Fruit fly (Drosophila melanogaster): ENCODE results near the gene Eogt.

Eogt gene

DNA sequence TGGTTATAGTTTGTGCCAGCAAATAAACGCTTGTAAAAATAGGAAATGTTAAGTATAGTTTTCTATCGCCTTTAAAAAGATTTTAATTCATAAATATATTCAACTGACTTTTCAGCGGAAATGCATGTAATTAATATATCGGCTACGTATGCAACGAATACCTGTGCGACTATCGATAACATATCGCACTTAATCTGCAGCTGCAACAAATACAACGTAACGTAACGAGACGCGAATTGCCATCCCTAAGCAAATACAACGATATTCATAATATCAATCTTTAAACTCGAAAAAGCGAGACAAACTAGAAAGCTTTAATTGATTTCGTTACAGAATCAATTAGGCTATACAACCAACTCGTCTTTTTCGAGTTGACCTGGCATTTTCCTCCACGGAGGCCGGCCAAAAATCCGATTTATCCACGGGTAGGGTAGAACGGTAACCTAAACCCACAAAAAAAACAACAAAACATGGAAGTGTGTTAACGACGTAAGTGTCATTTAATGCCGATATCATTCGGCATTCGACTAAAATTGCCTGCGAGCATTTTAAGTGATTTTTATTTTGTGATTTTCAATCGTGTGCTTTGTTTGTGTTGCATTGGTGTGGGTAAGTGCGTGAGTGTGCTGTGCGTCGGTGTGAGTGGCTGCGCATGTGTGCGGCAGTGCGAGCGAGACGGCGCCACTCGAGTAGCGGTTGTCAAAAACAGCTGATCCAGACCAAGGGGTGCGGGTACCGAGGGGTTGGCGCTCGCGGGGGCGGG lies 5.1 kb upstream of the Eogt start, which contains the start of gene Atxn7 (continued):
- TF ChIP-seq CG12769 (tag; optimal IDR thresholded peaks at IDR 0.05): peak; percentile 28
- no peak for TF ChIP-seq h (optimal IDR thresholded peaks at IDR 0.05)
- peak; percentile 39 for TF ChIP-seq fd3F (GFP tag; optimal IDR thresholded peaks at IDR 0.05)
- TF ChIP-seq CG10321 (GFP tag; IDR thresholded peaks at IDR 0.05): peak; percentile 93
- no peak for TF ChIP-seq ind (GFP tag; optimal IDR thresholded peaks at IDR 0.05)
- TF ChIP-seq Hr3 (GFP tag; optimal IDR thresholded peaks at IDR 0.05): no peak
- peak; percentile 37; the same call in 1 of the 2 replicates for TF ChIP-seq CG6272 (GFP tag; IDR thresholded peaks at IDR 0.05)
- peak; percentile 50; the same call in 1 of the 2 replicates for TF ChIP-seq NFAT (GFP tag; IDR thresholded peaks at IDR 0.05)
- no peak for TF ChIP-seq Poxn (GFP tag; IDR thresholded peaks at IDR 0.05)
- TF ChIP-seq Dip3 (GFP tag; optimal IDR thresholded peaks at IDR 0.05): no peak
- TF ChIP-seq gro (GFP tag; optimal IDR thresholded peaks at IDR 0.05): peak; percentile 78
- TF ChIP-seq nau (GFP tag; optimal IDR thresholded peaks at IDR 0.05): peak; percentile 48
- peak; percentile 24 for TF ChIP-seq bab2 (GFP tag; optimal IDR thresholded peaks at IDR 0.05)
- peak; percentile 74 for TF ChIP-seq Hsf (GFP tag; optimal IDR thresholded peaks at IDR 0.05)
- peak; percentile 71 for TF ChIP-seq NK7.1 (GFP tag; optimal IDR thresholded peaks at IDR 0.05)
- peak; percentile 27 for TF ChIP-seq zf30C (GFP tag; optimal IDR thresholded peaks at IDR 0.05)
- peak; percentile 70 for TF ChIP-seq grau (tag; optimal IDR thresholded peaks at IDR 0.05)
- peak; percentile 75 for TF ChIP-seq CG4707 (GFP tag; optimal IDR thresholded peaks at IDR 0.05)
- TF ChIP-seq lov (optimal IDR thresholded peaks at IDR 0.05): no peak
- peak; percentile 83; the same call in 2 of the 3 replicates for TF ChIP-seq lov (GFP tag; IDR thresholded peaks at IDR 0.05)
- no peak for TF ChIP-seq z (GFP tag; IDR thresholded peaks at IDR 0.05)
- TF ChIP-seq esg (GFP tag; conservative IDR thresholded peaks at IDR 0.05): no peak
- no peak for TF ChIP-seq CG9215 (GFP tag; IDR thresholded peaks at IDR 0.05)
- peak; percentile 97 for TF ChIP-seq CG34224 (GFP tag; IDR thresholded peaks at IDR 0.05; ENCODE audit: partially characterized antibody)
- no peak for TF ChIP-seq CG6689 (GFP tag; IDR thresholded peaks at IDR 0.05)
- peak; percentile 36; the same call in 1 of the 2 replicates for TF ChIP-seq E2f1 (GFP tag; IDR thresholded peaks at IDR 0.05)
- TF ChIP-seq CG3726 (GFP tag; IDR thresholded peaks at IDR 0.05): no peak
- peak; percentile 48 for TF ChIP-seq pb (GFP tag; optimal IDR thresholded peaks at IDR 0.05)
- TF ChIP-seq CG5180 (GFP tag; optimal IDR thresholded peaks at IDR 0.05): peak; percentile 40
- peak; percentile 46 for TF ChIP-seq Ssrp (tag; optimal IDR thresholded peaks at IDR 0.05)
- peak; percentile 56 for TF ChIP-seq dmrt99B (tag; optimal IDR thresholded peaks at IDR 0.05)
- TF ChIP-seq lmd (GFP tag; IDR thresholded peaks at IDR 0.05): peak; percentile 19; the same call in 1 of the 2 replicates
- TF ChIP-seq ssp (GFP tag; IDR thresholded peaks at IDR 0.05): no peak; the same call in 1 of the 2 replicates
- TF ChIP-seq Opbp (GFP tag; IDR thresholded peaks at IDR 0.05; ENCODE audit: partially characterized antibody): peak; percentile 99
- TF ChIP-seq CG10979 (tag; optimal IDR thresholded peaks at IDR 0.05): peak; percentile 45
- peak; percentile 13 for TF ChIP-seq Neu2 (GFP tag; optimal IDR thresholded peaks at IDR 0.05; ENCODE audit: borderline replicate concordance)
- TF ChIP-seq tio (GFP tag; optimal IDR thresholded peaks at IDR 0.05): peak; percentile 15
- TF ChIP-seq nom (GFP tag; optimal IDR thresholded peaks at IDR 0.05): peak; percentile 48
- TF ChIP-seq CG2199 (GFP tag; IDR thresholded peaks at IDR 0.05): no peak
- TF ChIP-seq slou (GFP tag; optimal IDR thresholded peaks at IDR 0.05): no peak
- peak in 1 of 2 experiments; percentile 57 for TF ChIP-seq dpn (GFP tag; optimal IDR thresholded peaks at IDR 0.05)
- TF ChIP-seq oc (tag; optimal IDR thresholded peaks at IDR 0.05): peak; percentile 88
- TF ChIP-seq CG33557 (GFP tag; optimal IDR thresholded peaks at IDR 0.05): peak; percentile 63
- TF ChIP-seq B-H2 (GFP tag; optimal IDR thresholded peaks at IDR 0.05): peak; percentile 72
- TF ChIP-seq NC2α (GFP tag; optimal IDR thresholded peaks at IDR 0.05): peak; percentile 47
- TF ChIP-seq CG8924 (tag; optimal IDR thresholded peaks at IDR 0.05): peak; percentile 51
- TF ChIP-seq dmrt11E (tag; optimal IDR thresholded peaks at IDR 0.05): peak; percentile 72
- TF ChIP-seq CG7786 (GFP tag; optimal IDR thresholded peaks at IDR 0.05): peak; percentile 24
- TF ChIP-seq ase (GFP tag; IDR thresholded peaks at IDR 0.05): peak; percentile 63; the same call in 1 of the 3 replicates
- TF ChIP-seq danr (GFP tag; IDR thresholded peaks at IDR 0.05): no peak

All from whole organism, embryonic.